Fruit fly (Drosophila melanogaster) whole organism, embryonic: ENCODE measurements around the gene mora.

ENCODE experiments used
- CG10267 ChIP-seq: fragments of 200-800 bp; sonication (Bioruptor generic); optimal IDR thresholded peaks from 2 replicates; lab custom pipeline; 2018; ENCODE audit warnings: missing biosample characterization, mild to moderate bottlenecking, missing genetic modification characterization, moderate library complexity
- CG10366 ChIP-seq: fragments of 200-800 bp; sonication (Bioruptor generic); IDR thresholded peaks from 2 replicates; pipeline ENCODE4 v1.3.6; 2022; ENCODE audit warnings: missing biosample characterization, missing genetic modification characterization
- CG10431 ChIP-seq: fragments of 200-800 bp; sonication (Bioruptor generic); optimal IDR thresholded peaks from 3 replicates; lab custom pipeline; 2018; ENCODE audit warnings: missing biosample characterization, mild to moderate bottlenecking, missing genetic modification characterization
- CG10654 ChIP-seq: fragments of 200-800 bp; sonication (Bioruptor generic); optimal IDR thresholded peaks from 2 replicates; lab custom pipeline; 2016; ENCODE audit warnings: missing biosample characterization, missing genetic modification characterization
- CG11247 ChIP-seq: fragments of 200-800 bp; sonication (Bioruptor generic); IDR thresholded peaks from 2 replicates; pipeline ENCODE4 v1.3.6; 2022; ENCODE audit warnings: missing biosample characterization, missing genetic modification characterization
- CG11696 ChIP-seq: fragments of 200-800 bp; sonication (Bioruptor generic); IDR thresholded peaks from 2 replicates; pipeline ENCODE4 v1.3.6; 2022; ENCODE audit warnings: missing biosample characterization, missing genetic modification characterization
- CG12942 ChIP-seq: fragments of 200-800 bp; sonication (Bioruptor generic); optimal IDR thresholded peaks from 3 replicates; lab custom pipeline; 2016; ENCODE audit warnings: missing biosample characterization, missing genetic modification characterization
- CG13296 ChIP-seq: fragments of 200-800 bp; sonication (Bioruptor generic); optimal IDR thresholded peaks from 3 replicates; lab custom pipeline; 2018; ENCODE audit warnings: missing biosample characterization, mild to moderate bottlenecking, missing genetic modification characterization
- CG14050 ChIP-seq: fragments of 200-800 bp; sonication (Bioruptor generic); IDR thresholded peaks from 3 replicates; pipeline ENCODE4 v1.3.6; 2022; ENCODE audit warnings: missing biosample characterization, missing genetic modification characterization
- CG15073 ChIP-seq: fragments of 200-800 bp; sonication (Bioruptor generic); optimal IDR thresholded peaks from 2 replicates; lab custom pipeline; 2016; ENCODE audit warnings: missing biosample characterization, missing genetic modification characterization
- CG17328 ChIP-seq: fragments of 200-800 bp; sonication (Bioruptor generic); IDR thresholded peaks from 2 replicates; pipeline ENCODE4 v1.3.6; 2022; ENCODE audit warnings: missing biosample characterization, missing genetic modification characterization
- CG17385 ChIP-seq: fragments of 200-800 bp; sonication (Bioruptor generic); optimal IDR thresholded peaks from 3 replicates; lab custom pipeline; 2018; ENCODE audit warnings: missing biosample characterization, mild to moderate bottlenecking, missing genetic modification characterization
- CG2202 ChIP-seq: fragments of 200-800 bp; sonication (Bioruptor generic); optimal IDR thresholded peaks from 2 replicates; lab custom pipeline; 2018; ENCODE audit warnings: missing biosample characterization, mild to moderate bottlenecking, missing genetic modification characterization
- CG32772 ChIP-seq: fragments of 200-800 bp; sonication (Bioruptor generic); IDR thresholded peaks from 2 replicates; pipeline ENCODE4 v1.3.6; 2022; ENCODE audit warnings: missing biosample characterization, missing genetic modification characterization
- CG34224 ChIP-seq: fragments of 200-800 bp; sonication (Bioruptor generic); IDR thresholded peaks from 3 replicates; pipeline ENCODE4 v1.3.6; 2022; ENCODE audit warnings: missing biosample characterization, missing genetic modification characterization; ENCODE audit not compliant: partially characterized antibody
- CG7357 ChIP-seq: fragments of 200-800 bp; sonication (Bioruptor generic); IDR thresholded peaks from 3 replicates; pipeline ENCODE4 v1.3.6; 2022; ENCODE audit warnings: missing biosample characterization, missing genetic modification characterization
- CG7556 ChIP-seq: fragments of 200-800 bp; sonication (Bioruptor generic); optimal IDR thresholded peaks from 2 replicates; lab custom pipeline; 2017; ENCODE audit warnings: missing biosample characterization, mild to moderate bottlenecking, missing genetic modification characterization
- CG8765 ChIP-seq: fragments of 200-800 bp; sonication (Bioruptor generic); IDR thresholded peaks from 2 replicates; pipeline ENCODE4 v1.3.6; 2022; ENCODE audit warnings: missing biosample characterization, missing genetic modification characterization
- CG9727 ChIP-seq: fragments of 200-800 bp; sonication (Bioruptor generic); optimal IDR thresholded peaks from 3 replicates; lab custom pipeline; 2017; ENCODE audit warnings: missing biosample characterization, mild to moderate bottlenecking, missing genetic modification characterization
- D19A ChIP-seq: fragments of 200-800 bp; optimal IDR thresholded peaks from 3 replicates; lab custom pipeline; 2019; ENCODE audit warnings: missing biosample characterization, mild to moderate bottlenecking, missing genetic modification characterization, moderate library complexity
- H2.0 ChIP-seq: fragments of 200-800 bp; sonication (Bioruptor generic); IDR thresholded peaks from 2 replicates; pipeline ENCODE4 v1.3.6; 2022; ENCODE audit warnings: missing biosample characterization, missing genetic modification characterization
- HLHmδ ChIP-seq: fragments of 200-800 bp; sonication (Bioruptor generic); optimal IDR thresholded peaks from 2 replicates; lab custom pipeline; 2018; ENCODE audit warnings: missing biosample characterization, mild to moderate bottlenecking, missing genetic modification characterization, moderate library complexity
- Hr51 ChIP-seq, 2 experiments: fragments of 200-800 bp; sonication (Bioruptor generic); optimal IDR thresholded peaks; 2 replicates in 1 of 2; 3 replicates in 1 of 2; lab custom pipeline; 2016 to 2018; ENCODE audit warnings: missing biosample characterization in 2 of 2, missing genetic modification characterization in 2 of 2, mild to moderate bottlenecking in 1 of 2, moderate library complexity in 1 of 2
- MBD-R2 ChIP-seq: fragments of 200-800 bp; sonication (Bioruptor generic); IDR thresholded peaks from 2 replicates; pipeline ENCODE4 v1.3.6; 2022; ENCODE audit warnings: missing biosample characterization, missing genetic modification characterization
- Mad ChIP-seq: fragments of 200-800 bp; sonication (Bioruptor generic); optimal IDR thresholded peaks from 2 replicates; lab custom pipeline; 2016; ENCODE audit warnings: missing biosample characterization, missing genetic modification characterization
- Max ChIP-seq: fragments of 200-800 bp; sonication (Bioruptor generic); optimal IDR thresholded peaks from 2 replicates; lab custom pipeline; 2016; ENCODE audit warnings: missing biosample characterization, mild to moderate bottlenecking, missing genetic modification characterization
- Oli ChIP-seq: fragments of 200-800 bp; sonication (Bioruptor generic); optimal IDR thresholded peaks from 2 replicates; lab custom pipeline; 2018; ENCODE audit warnings: missing biosample characterization, mild to moderate bottlenecking, missing genetic modification characterization, moderate library complexity
- Sox100B ChIP-seq: fragments of 200-800 bp; sonication (Bioruptor generic); optimal IDR thresholded peaks from 3 replicates; lab custom pipeline; 2018; ENCODE audit warnings: missing biosample characterization, mild to moderate bottlenecking, missing genetic modification characterization
- Taf1 ChIP-seq: fragments of 200-800 bp; sonication (Bioruptor generic); IDR thresholded peaks from 2 replicates; pipeline ENCODE4 v1.3.6; 2022; ENCODE audit warnings: missing biosample characterization, missing genetic modification characterization
- Usf ChIP-seq: fragments of 200-800 bp; sonication (Bioruptor generic); optimal IDR thresholded peaks from 2 replicates; lab custom pipeline; 2017; ENCODE audit warnings: missing genotype, missing biosample characterization, missing genetic modification characterization
- Xrp1 ChIP-seq: fragments of 200-800 bp; sonication (Bioruptor generic); IDR thresholded peaks from 2 replicates; pipeline ENCODE4 v1.3.6; 2022; ENCODE audit warnings: missing biosample characterization, missing genetic modification characterization
- ase ChIP-seq: fragments of 200-800 bp; sonication (Bioruptor generic); IDR thresholded peaks from 3 replicates; pipeline ENCODE4 v1.3.6; 2022; ENCODE audit warnings: missing biosample characterization, missing genetic modification characterization
- cad ChIP-seq: fragments of >200 bp; optimal IDR thresholded peaks from 2 replicates; lab custom pipeline; 2017; ENCODE audit warnings: missing biosample characterization, missing genetic modification characterization
- chif ChIP-seq, 2 experiments: fragments of 200-800 bp; sonication (Bioruptor generic); optimal IDR thresholded peaks; 3 replicates each; lab custom pipeline; 2016; ENCODE audit warnings: missing biosample characterization in 2 of 2, missing genetic modification characterization in 2 of 2
- eve ChIP-seq, 2 experiments: fragments of >200 bp; optimal IDR thresholded peaks; 2 replicates each; lab custom pipeline; 2017; ENCODE audit warnings: missing biosample characterization in 2 of 2, missing genetic modification characterization in 2 of 2
- ftz-f1 ChIP-seq: fragments of 200-800 bp; sonication (Bioruptor generic); optimal IDR thresholded peaks from 2 replicates; lab custom pipeline; 2016; ENCODE audit warnings: missing biosample characterization, missing genetic modification characterization
- grau ChIP-seq: fragments of 200-800 bp; optimal IDR thresholded peaks from 3 replicates; lab custom pipeline; 2019; ENCODE audit warnings: missing biosample characterization, mild to moderate bottlenecking, missing genetic modification characterization, moderate library complexity
- mirr ChIP-seq: fragments of 200-800 bp; sonication (Bioruptor generic); optimal IDR thresholded peaks from 3 replicates; lab custom pipeline; 2018; ENCODE audit warnings: missing biosample characterization, mild to moderate bottlenecking, missing genetic modification characterization
- pros ChIP-seq: fragments of 200-800 bp; sonication (Bioruptor generic); optimal IDR thresholded peaks from 3 replicates; lab custom pipeline; 2019; ENCODE audit warnings: missing biosample characterization, mild to moderate bottlenecking, missing genetic modification characterization, moderate library complexity
- run ChIP-seq: fragments of 200-800 bp; sonication (Bioruptor generic); optimal IDR thresholded peaks from 3 replicates; lab custom pipeline; 2018; ENCODE audit warnings: missing biosample characterization, mild to moderate bottlenecking, missing genetic modification characterization
- sisA ChIP-seq: fragments of 200-800 bp; sonication (Bioruptor generic); IDR thresholded peaks from 2 replicates; pipeline ENCODE4 v1.3.6; 2022; ENCODE audit warnings: missing biosample characterization, missing genetic modification characterization
- sob ChIP-seq: fragments of 200-800 bp; sonication (Bioruptor generic); IDR thresholded peaks from 2 replicates; pipeline ENCODE4 v1.3.6; 2022; ENCODE audit warnings: missing biosample characterization, missing genetic modification characterization
- ssp ChIP-seq: fragments of 200-800 bp; sonication (Bioruptor generic); IDR thresholded peaks from 2 replicates; pipeline ENCODE4 v1.3.6; 2022; ENCODE audit warnings: missing biosample characterization, missing genetic modification characterization
- tap ChIP-seq: fragments of 200-800 bp; optimal IDR thresholded peaks from 3 replicates; lab custom pipeline; 2019; ENCODE audit warnings: missing biosample characterization, mild to moderate bottlenecking, missing genetic modification characterization, moderate library complexity
- tgo ChIP-seq: fragments of 200-800 bp; sonication (Bioruptor generic); IDR thresholded peaks from 3 replicates; pipeline ENCODE4 v1.3.6; 2022; ENCODE audit warnings: missing biosample characterization, missing genetic modification characterization
- toy ChIP-seq: fragments of 200-800 bp; sonication (Bioruptor generic); IDR thresholded peaks from 2 replicates; pipeline ENCODE4 v1.3.6; 2022; ENCODE audit warnings: missing biosample characterization, missing genetic modification characterization
- tx ChIP-seq: fragments of 200-800 bp; sonication (Bioruptor generic); optimal IDR thresholded peaks from 2 replicates; lab custom pipeline; 2016; ENCODE audit warnings: missing biosample characterization, missing genetic modification characterization
- vfl ChIP-seq: fragments of 200-800 bp; sonication (Bioruptor generic); optimal IDR thresholded peaks from 2 replicates; lab custom pipeline; 2016; ENCODE audit warnings: missing biosample characterization, missing genetic modification characterization
- wdn ChIP-seq: fragments of 200-800 bp; sonication (Bioruptor generic); IDR thresholded peaks from 2 replicates; pipeline ENCODE4 v1.3.6; 2022; ENCODE audit warnings: missing biosample characterization, missing genetic modification characterization
- zen ChIP-seq: fragments of 200-800 bp; sonication (Bioruptor generic); optimal IDR thresholded peaks from 3 replicates; lab custom pipeline; 2018; ENCODE audit warnings: missing biosample characterization, mild to moderate bottlenecking, missing genetic modification characterization, moderate library complexity
- zen2 ChIP-seq: fragments of 200-800 bp; sonication (Bioruptor generic); IDR thresholded peaks from 3 replicates; pipeline ENCODE4 v1.3.6; 2022; ENCODE audit warnings: missing biosample characterization, missing genetic modification characterization; ENCODE audit not compliant: partially characterized antibody

Gene mora

dm6 chr3R:24141013-24141592 is 45.1 kb upstream of the mora start, which contains the start of gene Kal1 (continued):
- TF ChIP-seq sob = peak; percentile 90
- no peak for TF ChIP-seq tx (GFP tag; lab: Kevin White, UChicago)
- peak; percentile 74 for TF ChIP-seq Max
- TF ChIP-seq CG10267 (tag; lab: Kevin White, UChicago) = peak; percentile 91
- peak; percentile 81 for TF ChIP-seq zen (tag; lab: Kevin White, UChicago)
- peak; percentile 90 for TF ChIP-seq CG17385 (GFP tag; lab: Kevin White, UChicago)
- peak; percentile 76 for TF ChIP-seq CG7357
- TF ChIP-seq CG7556 (GFP tag; lab: Kevin White, UChicago) = peak; percentile 94
- peak; percentile 87 for TF ChIP-seq CG10431 (GFP tag; lab: Kevin White, UChicago)
- peak; percentile 47 for TF ChIP-seq CG11696 (GFP tag; lab: Robert Waterston, UW)
- peak; percentile 95 for TF ChIP-seq Sox100B (GFP tag; lab: Kevin White, UChicago)
- peak; percentile 58 for TF ChIP-seq MBD-R2
- TF ChIP-seq mirr = no peak
- TF ChIP-seq vfl (GFP tag; lab: Kevin White, UChicago) = no peak
- peak; percentile 74 for TF ChIP-seq Usf
- peak; percentile 97 for TF ChIP-seq Xrp1
- TF ChIP-seq zen2 (GFP tag; lab: Robert Waterston, UW) = no peak
- TF ChIP-seq CG10366 = peak; percentile 92
- peak; percentile 17 to 96 for TF ChIP-seq Hr51 (GFP tag; optimal IDR thresholded peaks at IDR 0.05; lab: Kevin White, UChicago)
- TF ChIP-seq Taf1 (GFP tag; lab: Robert Waterston, UW) = peak; percentile 53; the same call in 1 of the 2 replicates
- peak; percentile 78 for TF ChIP-seq CG11247 (GFP tag; lab: Robert Waterston, UW)
- no peak for TF ChIP-seq HLHmδ (GFP tag; lab: Kevin White, UChicago)
- TF ChIP-seq pros (GFP tag; lab: Kevin White, UChicago) = no peak
- TF ChIP-seq CG12942 (GFP tag; lab: Kevin White, UChicago) = peak; percentile 75
- TF ChIP-seq Mad (GFP tag; lab: Kevin White, UChicago) = peak; percentile 22
- TF ChIP-seq wdn (GFP tag; lab: Robert Waterston, UW) = peak; percentile 64; the same call in 1 of the 2 replicates
- peak; percentile 88 for TF ChIP-seq CG13296 (GFP tag; lab: Kevin White, UChicago)
- 0 out of 2 replicates have a peak, but pooled peaks have one; percentile 34 for TF ChIP-seq CG8765 (GFP tag; lab: Robert Waterston, UW)
- TF ChIP-seq eve (GFP tag; optimal IDR thresholded peaks at IDR 0.05; lab: Kevin White, UChicago) = no peak
- TF ChIP-seq tap (tag; lab: Kevin White, UChicago) = peak; percentile 96
- peak; percentile 76 for TF ChIP-seq ssp (GFP tag; lab: Robert Waterston, UW)
- peak; percentile 6 to 9 for TF ChIP-seq chif (GFP tag; optimal IDR thresholded peaks at IDR 0.05; lab: Kevin White, UChicago)
- TF ChIP-seq CG14050 (GFP tag; lab: Robert Waterston, UW) = peak; percentile 91
- peak; percentile 88 for TF ChIP-seq CG9727 (GFP tag; lab: Kevin White, UChicago)
- no peak for TF ChIP-seq cad
- TF ChIP-seq CG2202 (tag; lab: Kevin White, UChicago) = peak; percentile 94
- no peak for TF ChIP-seq CG15073 (GFP tag; lab: Kevin White, UChicago)
- peak; percentile 95 for TF ChIP-seq Oli (tag; lab: Kevin White, UChicago)
- TF ChIP-seq ftz-f1 = no peak
- peak; percentile 95 for TF ChIP-seq CG17328 (GFP tag; lab: Robert Waterston, UW)
- peak; percentile 72 for TF ChIP-seq toy (GFP tag; lab: Robert Waterston, UW)
- peak; percentile 93 for TF ChIP-seq tgo
- TF ChIP-seq CG10654 (GFP tag; lab: Kevin White, UChicago) = peak; percentile 83
- TF ChIP-seq sisA (GFP tag; lab: Robert Waterston, UW) = peak; percentile 90
- TF ChIP-seq run (tag; lab: Kevin White, UChicago) = peak; percentile 91
- TF ChIP-seq grau (tag; lab: Kevin White, UChicago) = peak; percentile 92
- TF ChIP-seq CG34224 (GFP tag; lab: Robert Waterston, UW) = no peak
- peak; percentile 90 for TF ChIP-seq H2.0
- TF ChIP-seq ase = peak; percentile 86
- peak; percentile 93 for TF ChIP-seq CG32772 (GFP tag; lab: Robert Waterston, UW)
- TF ChIP-seq D19A (tag; lab: Kevin White, UChicago) = peak; percentile 93
